Worm (Caenorhabditis elegans) whole organism, mixed stage, embryonic: ENCODE results near the gene marg-1.

Source experiments
- blmp-1 ChIP-seq: fragments of 150-350 bp; optimal IDR thresholded peaks from 2 replicates; lab custom pipeline; 2014; ENCODE audit warnings: missing biosample characterization, missing genetic modification characterization
- ces-1 ChIP-seq: fragments of 150-350 bp; optimal IDR thresholded peaks from 2 replicates; lab custom pipeline; 2014; ENCODE audit warnings: missing biosample characterization, missing genetic modification reagents, missing genetic modification characterization
- elt-3 ChIP-seq: fragments of 150-350 bp; optimal IDR thresholded peaks from 2 replicates; lab custom pipeline; 2014; ENCODE audit warnings: missing biosample characterization, missing genetic modification characterization
- nhr-12 ChIP-seq: fragments of 150-350 bp; optimal IDR thresholded peaks from 2 replicates; lab custom pipeline; 2014; ENCODE audit warnings: missing biosample characterization, missing genetic modification characterization
- nhr-237 ChIP-seq: fragments of 150-350 bp; optimal IDR thresholded peaks from 2 replicates; lab custom pipeline; 2014; ENCODE audit warnings: missing biosample characterization, missing genetic modification characterization
- pha-4 ChIP-seq: fragments of 150-350 bp; optimal IDR thresholded peaks from 2 replicates; lab custom pipeline; 2018; ENCODE audit warnings: missing biosample characterization, missing genetic modification reagents, missing genetic modification characterization
- snpc-4 ChIP-seq: fragments of 150-350 bp; optimal IDR thresholded peaks from 2 replicates; lab custom pipeline; 2014; ENCODE audit warnings: missing biosample characterization, missing genetic modification characterization
- unc-62 ChIP-seq: fragments of 150-350 bp; optimal IDR thresholded peaks from 2 replicates; lab custom pipeline; 2014; ENCODE audit warnings: missing biosample characterization, missing genetic modification reagents, missing genetic modification characterization
- zip-8 ChIP-seq: fragments of 150-350 bp; optimal IDR thresholded peaks from 2 replicates; lab custom pipeline; 2014; ENCODE audit warnings: missing biosample characterization, missing genetic modification characterization
- ztf-11 ChIP-seq: fragments of 150-350 bp; optimal IDR thresholded peaks from 2 replicates; lab custom pipeline; 2014; ENCODE audit warnings: missing biosample characterization, missing genetic modification characterization

DNA sequence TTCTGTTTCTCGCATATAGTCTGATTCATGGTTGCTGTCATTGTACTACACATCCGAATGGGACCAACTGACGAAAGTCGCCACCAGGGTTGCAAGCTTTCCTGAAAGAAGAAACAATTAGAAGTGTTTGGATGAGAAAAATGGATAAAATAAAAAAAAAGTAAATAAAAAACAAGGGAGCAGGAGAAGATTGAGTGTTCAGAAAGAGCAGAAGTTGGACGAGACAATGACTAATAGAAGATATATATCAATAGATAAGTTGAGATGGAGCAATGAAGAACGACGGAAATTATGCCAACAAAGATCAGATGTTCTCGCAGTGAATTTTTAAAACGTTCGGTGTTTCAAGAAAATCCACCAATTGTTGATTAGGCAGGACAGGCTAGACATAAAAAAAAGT lies 45.9 kb upstream of the marg-1 start, which contains the start of gene fkh-9:
- no peak for TF ChIP-seq nhr-12 (tag; lab: Kevin White, UChicago)
- no peak for TF ChIP-seq elt-3 (tag; lab: Kevin White, UChicago)
- no peak for TF ChIP-seq nhr-237 (tag; lab: Kevin White, UChicago)
- no peak for TF ChIP-seq unc-62 (GFP tag; lab: Kevin White, UChicago)
- TF ChIP-seq snpc-4 (tag; lab: Kevin White, UChicago), result no peak
- no peak for TF ChIP-seq blmp-1 (tag; lab: Kevin White, UChicago)
- TF ChIP-seq zip-8, result no peak
- TF ChIP-seq pha-4 (tag; lab: Kevin White, UChicago), result no peak
- TF ChIP-seq ztf-11 (tag; lab: Kevin White, UChicago), result no peak
- TF ChIP-seq ces-1 (GFP tag; lab: Kevin White, UChicago), result no peak
